Fruit fly (Drosophila melanogaster) whole organism, embryonic: Measurements from ENCODE around the gene CG9837.
A peak's percentile ranks its signal among the peaks of the same experiment; 100 is the strongest.

Experiments
- ATbp ChIP-seq: fragments of 200-800 bp; sonication (Bioruptor generic); optimal IDR thresholded peaks from 2 replicates; lab custom pipeline; 2017; ENCODE audit warnings: missing biosample characterization, mild to moderate bottlenecking, missing genetic modification characterization, missing genetic modification reagents
- Aef1 ChIP-seq: fragments of 200-800 bp; sonication (Bioruptor generic); IDR thresholded peaks from 3 replicates; pipeline ENCODE4 v1.3.6; 2022; ENCODE audit warnings: missing biosample characterization, missing genetic modification characterization
- B-H1 ChIP-seq: fragments of 200-800 bp; sonication (Bioruptor generic); IDR thresholded peaks from 3 replicates; pipeline ENCODE4 v1.3.6; 2022; ENCODE audit warnings: missing biosample characterization, missing genetic modification characterization
- B-H2 ChIP-seq: fragments of 200-800 bp; sonication (Bioruptor generic); optimal IDR thresholded peaks from 2 replicates; lab custom pipeline; 2018; ENCODE audit warnings: missing biosample characterization, mild to moderate bottlenecking, missing genetic modification characterization
- CG10431 ChIP-seq: fragments of 200-800 bp; sonication (Bioruptor generic); optimal IDR thresholded peaks from 3 replicates; lab custom pipeline; 2018; ENCODE audit warnings: missing biosample characterization, mild to moderate bottlenecking, missing genetic modification characterization
- CG10959 ChIP-seq: fragments of 200-800 bp; sonication (Bioruptor generic); IDR thresholded peaks from 2 replicates; pipeline ENCODE4 v1.3.6; 2022; ENCODE audit warnings: missing biosample characterization, missing genetic modification characterization
- CG12299 ChIP-seq: fragments of 200-800 bp; sonication (Bioruptor generic); optimal IDR thresholded peaks from 2 replicates; lab custom pipeline; 2018; ENCODE audit warnings: missing biosample characterization, mild to moderate bottlenecking, missing genetic modification characterization
- CG2875 ChIP-seq: fragments of 200-800 bp; sonication (Bioruptor generic); optimal IDR thresholded peaks from 2 replicates; lab custom pipeline; 2017; ENCODE audit warnings: missing biosample characterization, mild to moderate bottlenecking, missing genetic modification characterization, missing genetic modification reagents
- CG30431 ChIP-seq: fragments of 200-800 bp; sonication (Bioruptor generic); optimal IDR thresholded peaks from 2 replicates; lab custom pipeline; 2017; ENCODE audit warnings: missing biosample characterization, missing genetic modification characterization
- CG31365 ChIP-seq: fragments of 200-800 bp; sonication (Bioruptor generic); optimal IDR thresholded peaks from 2 replicates; lab custom pipeline; 2018; ENCODE audit warnings: missing biosample characterization, mild to moderate bottlenecking, missing genetic modification characterization
- CG34224 ChIP-seq: fragments of 200-800 bp; sonication (Bioruptor generic); IDR thresholded peaks from 3 replicates; pipeline ENCODE4 v1.3.6; 2022; ENCODE audit warnings: missing biosample characterization, missing genetic modification characterization; ENCODE audit not compliant: partially characterized antibody
- CG3995 ChIP-seq: fragments of 200-800 bp; sonication (Bioruptor generic); optimal IDR thresholded peaks from 3 replicates; lab custom pipeline; 2016; ENCODE audit warnings: missing biosample characterization, missing genetic modification characterization
- CG6689 ChIP-seq: fragments of 200-800 bp; sonication (Bioruptor generic); IDR thresholded peaks from 2 replicates; pipeline ENCODE4 v1.3.6; 2022; ENCODE audit warnings: missing biosample characterization, missing genetic modification characterization
- CG6813 ChIP-seq: fragments of 200-800 bp; sonication (Bioruptor generic); optimal IDR thresholded peaks from 2 replicates; lab custom pipeline; 2017; ENCODE audit warnings: missing biosample characterization, missing genetic modification characterization, mild to moderate bottlenecking, moderate library complexity, missing genetic modification reagents
- CG8765 ChIP-seq: fragments of 200-800 bp; sonication (Bioruptor generic); IDR thresholded peaks from 2 replicates; pipeline ENCODE4 v1.3.6; 2022; ENCODE audit warnings: missing biosample characterization, missing genetic modification characterization
- CG8944 ChIP-seq: fragments of 200-800 bp; sonication (Bioruptor generic); optimal IDR thresholded peaks from 3 replicates; lab custom pipeline; 2016; ENCODE audit warnings: missing biosample characterization, missing genetic modification characterization
- CG9817 ChIP-seq: fragments of 200-800 bp; sonication (Bioruptor generic); optimal IDR thresholded peaks from 2 replicates; lab custom pipeline; 2018; ENCODE audit warnings: missing biosample characterization, mild to moderate bottlenecking, missing genetic modification characterization, moderate library complexity
- CrebB ChIP-seq: fragments of 200-800 bp; sonication (Bioruptor generic); optimal IDR thresholded peaks from 3 replicates; lab custom pipeline; 2018; ENCODE audit warnings: missing biosample characterization, mild to moderate bottlenecking, missing genetic modification characterization
- D ChIP-seq, 2 experiments: fragments of 200-800 bp in 1 of 2; fragments of >200 bp in 1 of 2; sonication (Bioruptor generic) in 1 of 2; optimal IDR thresholded peaks; 2 replicates in 1 of 2; 3 replicates in 1 of 2; lab custom pipeline; 2017; ENCODE audit warnings: mild to moderate bottlenecking in 1 of 2, missing biosample characterization in 1 of 2, missing genetic modification characterization in 1 of 2, missing genetic modification reagents in 1 of 2
- Gsc ChIP-seq: fragments of 200-800 bp; sonication (Bioruptor generic); IDR thresholded peaks from 2 replicates; pipeline ENCODE4 v1.3.6; 2022; ENCODE audit warnings: missing biosample characterization, missing genetic modification characterization
- H2.0 ChIP-seq: fragments of 200-800 bp; sonication (Bioruptor generic); IDR thresholded peaks from 2 replicates; pipeline ENCODE4 v1.3.6; 2022; ENCODE audit warnings: missing biosample characterization, missing genetic modification characterization
- Hr3 ChIP-seq: fragments of 200-800 bp; sonication (Bioruptor generic); optimal IDR thresholded peaks from 3 replicates; lab custom pipeline; 2016; ENCODE audit warnings: missing biosample characterization, missing genetic modification characterization
- Ravus ChIP-seq: fragments of 200-800 bp; sonication (Bioruptor generic); IDR thresholded peaks from 2 replicates; pipeline ENCODE4 v1.3.6; 2022; ENCODE audit warnings: missing biosample characterization, missing genetic modification characterization
- Rfx ChIP-seq: fragments of 200-800 bp; sonication (Bioruptor generic); IDR thresholded peaks from 2 replicates; pipeline ENCODE4 v1.3.6; 2022; ENCODE audit warnings: missing biosample characterization, missing genetic modification characterization
- Ssrp ChIP-seq: fragments of 200-800 bp; sonication (Bioruptor generic); optimal IDR thresholded peaks from 2 replicates; lab custom pipeline; 2018; ENCODE audit warnings: missing biosample characterization, mild to moderate bottlenecking, missing genetic modification characterization, moderate library complexity
- ab ChIP-seq: fragments of 200-800 bp; sonication (Bioruptor generic); optimal IDR thresholded peaks from 2 replicates; lab custom pipeline; 2016; ENCODE audit warnings: missing biosample characterization, missing genetic modification characterization
- az2 ChIP-seq: fragments of 200-800 bp; sonication (Bioruptor generic); optimal IDR thresholded peaks from 3 replicates; lab custom pipeline; 2016; ENCODE audit warnings: missing biosample characterization, missing genetic modification characterization
- bbx ChIP-seq: fragments of 200-800 bp; sonication (Bioruptor generic); IDR thresholded peaks from 2 replicates; pipeline ENCODE4 v1.3.6; 2022; ENCODE audit warnings: missing biosample characterization, missing genetic modification characterization; ENCODE audit not compliant: partially characterized antibody
- caup ChIP-seq: fragments of 200-800 bp; sonication (Bioruptor generic); optimal IDR thresholded peaks from 3 replicates; lab custom pipeline; 2017; ENCODE audit warnings: missing biosample characterization, mild to moderate bottlenecking, missing genetic modification characterization, moderate library complexity; ENCODE audit not compliant: severe bottlenecking
- chinmo ChIP-seq: fragments of 200-800 bp; sonication (Bioruptor generic); IDR thresholded peaks from 4 replicates; pipeline ENCODE4 v1.3.6; 2022; ENCODE audit warnings: missing biosample characterization, missing genetic modification characterization; ENCODE audit not compliant: partially characterized antibody
- chn ChIP-seq: fragments of 200-800 bp; sonication (Bioruptor generic); optimal IDR thresholded peaks from 2 replicates; lab custom pipeline; 2016; ENCODE audit warnings: missing biosample characterization, missing genetic modification characterization
- ci ChIP-seq: fragments of 200-800 bp; sonication (Bioruptor generic); IDR thresholded peaks from 3 replicates; pipeline ENCODE4 v1.3.6; 2022; ENCODE audit warnings: missing biosample characterization, missing genetic modification characterization
- cwo ChIP-seq: fragments of 200-800 bp; sonication (Bioruptor generic); optimal IDR thresholded peaks from 3 replicates; lab custom pipeline; 2017; ENCODE audit warnings: missing biosample characterization, missing genetic modification characterization, mild to moderate bottlenecking, moderate library complexity, missing genetic modification reagents
- ems ChIP-seq: fragments of 200-800 bp; sonication (Bioruptor generic); optimal IDR thresholded peaks from 3 replicates; lab custom pipeline; 2016; ENCODE audit warnings: missing biosample characterization, missing genetic modification characterization
- eve ChIP-seq, 2 experiments: fragments of >200 bp; optimal IDR thresholded peaks; 2 replicates each; lab custom pipeline; 2017; ENCODE audit warnings: missing biosample characterization in 2 of 2, missing genetic modification characterization in 2 of 2
- eyg ChIP-seq: fragments of 200-800 bp; sonication (Bioruptor generic); optimal IDR thresholded peaks from 3 replicates; lab custom pipeline; 2016; ENCODE audit warnings: missing biosample characterization, missing genetic modification characterization
- grn ChIP-seq: fragments of 200-800 bp; sonication (Bioruptor generic); optimal IDR thresholded peaks from 3 replicates; lab custom pipeline; 2017; ENCODE audit warnings: missing biosample characterization, missing genetic modification characterization
- gt ChIP-seq: fragments of 200-800 bp; sonication (Bioruptor generic); IDR thresholded peaks from 2 replicates; pipeline ENCODE4 v1.3.6; 2022; ENCODE audit warnings: missing biosample characterization, missing genetic modification characterization
- hb ChIP-seq: fragments of 200-800 bp; sonication (Bioruptor generic); IDR thresholded peaks from 3 replicates; pipeline ENCODE4 v1.3.6; 2022; ENCODE audit warnings: missing biosample characterization, missing genetic modification characterization; ENCODE audit not compliant: partially characterized antibody
- hth ChIP-seq: fragments of >200 bp; optimal IDR thresholded peaks from 2 replicates; lab custom pipeline; 2017; ENCODE audit warnings: inconsistent platforms
- ken ChIP-seq: fragments of 200-800 bp; sonication (Bioruptor generic); IDR thresholded peaks from 3 replicates; pipeline ENCODE4 v1.3.6; 2022; ENCODE audit warnings: missing biosample characterization, missing genetic modification characterization
- kni ChIP-seq: fragments of 200-800 bp; sonication (Bioruptor generic); optimal IDR thresholded peaks from 3 replicates; lab custom pipeline; 2017; ENCODE audit warnings: mild to moderate bottlenecking, missing biosample characterization, missing genetic modification reagents, missing genetic modification characterization
- mirr ChIP-seq: fragments of 200-800 bp; sonication (Bioruptor generic); optimal IDR thresholded peaks from 3 replicates; lab custom pipeline; 2018; ENCODE audit warnings: missing biosample characterization, mild to moderate bottlenecking, missing genetic modification characterization
- nau ChIP-seq: fragments of 200-800 bp; sonication (Bioruptor generic); optimal IDR thresholded peaks from 3 replicates; lab custom pipeline; 2017; ENCODE audit warnings: missing biosample characterization, mild to moderate bottlenecking, missing genetic modification characterization, missing genetic modification reagents
- onecut ChIP-seq: fragments of 200-800 bp; sonication (Bioruptor generic); IDR thresholded peaks from 2 replicates; pipeline ENCODE4 v1.3.6; 2022; ENCODE audit warnings: missing biosample characterization, missing genetic modification characterization
- org-1 ChIP-seq: fragments of 200-800 bp; sonication (Bioruptor generic); optimal IDR thresholded peaks from 2 replicates; lab custom pipeline; 2017; ENCODE audit warnings: missing biosample characterization, missing genetic modification characterization
- rib ChIP-seq: fragments of 200-800 bp; sonication (Bioruptor generic); IDR thresholded peaks from 2 replicates; pipeline ENCODE4 v1.3.6; 2022; ENCODE audit warnings: missing biosample characterization, missing genetic modification characterization
- ro ChIP-seq: fragments of 200-800 bp; sonication (Bioruptor generic); IDR thresholded peaks from 2 replicates; pipeline ENCODE4 v1.3.6; 2022; ENCODE audit warnings: missing biosample characterization, missing genetic modification characterization
- sisA ChIP-seq: fragments of 200-800 bp; sonication (Bioruptor generic); IDR thresholded peaks from 2 replicates; pipeline ENCODE4 v1.3.6; 2022; ENCODE audit warnings: missing biosample characterization, missing genetic modification characterization
- wdn ChIP-seq: fragments of 200-800 bp; sonication (Bioruptor generic); IDR thresholded peaks from 2 replicates; pipeline ENCODE4 v1.3.6; 2022; ENCODE audit warnings: missing biosample characterization, missing genetic modification characterization

CG9837 gene

dm6 chr3R:8811323-8811936, 1.9 kb downstream of the CG9837 start (continued):
- TF ChIP-seq Hr3 (peak; percentile 99), CG6689 (GFP tag; lab: Robert Waterston, UW) (peak; percentile 98), Ravus (peak; percentile 98), CG6813 (GFP tag; lab: Kevin White, UChicago) (peak; percentile 98), Gsc (GFP tag; lab: Robert Waterston, UW) (no peak), grn (peak; percentile 86), Aef1 (peak; percentile 99), onecut (GFP tag; lab: Robert Waterston, UW) (peak; percentile 96), bbx (GFP tag; lab: Robert Waterston, UW) (0 out of 2 replicates have a peak, but pooled peaks have one; percentile 42), B-H2 (GFP tag; lab: Kevin White, UChicago) (peak; percentile 96), CG30431 (GFP tag; lab: Kevin White, UChicago) (peak; percentile 97), rib (GFP tag; lab: Robert Waterston, UW) (peak; percentile 99), caup (GFP tag; lab: Kevin White, UChicago) (peak; percentile 99), ken (GFP tag; lab: Robert Waterston, UW) (peak; percentile 98), org-1 (GFP tag; lab: Kevin White, UChicago) (peak; percentile 98), CG10431 (GFP tag; lab: Kevin White, UChicago) (peak; percentile 86), CG3995 (GFP tag; lab: Kevin White, UChicago) (peak; percentile 88), CG8944 (peak; percentile 98), CG31365 (tag; lab: Kevin White, UChicago) (peak; percentile 93), ro (GFP tag; lab: Robert Waterston, UW) (peak; percentile 95), Ssrp (peak; percentile 99), chinmo (GFP tag; lab: Robert Waterston, UW) (peak; percentile 96), CG34224 (GFP tag; lab: Robert Waterston, UW) (no peak; the same call in 2 of the 3 replicates), CG2875 (GFP tag; lab: Kevin White, UChicago) (peak; percentile 98), cwo (GFP tag; lab: Kevin White, UChicago) (peak; percentile 98), Rfx (GFP tag; lab: Robert Waterston, UW) (peak; percentile 99), hth (lab: Kevin White, UChicago) (no peak), ci (GFP tag; lab: Robert Waterston, UW) (peak; percentile 99), CG8765 (GFP tag; lab: Robert Waterston, UW) (peak; percentile 95), CrebB (tag; lab: Kevin White, UChicago) (peak; percentile 99), D (optimal IDR thresholded peaks at IDR 0.05; lab: Kevin White, UChicago) (no peak), D (GFP tag; optimal IDR thresholded peaks at IDR 0.05; lab: Kevin White, UChicago) (peak; percentile 98), kni (GFP tag; lab: Kevin White, UChicago) (peak; percentile 94), ATbp (GFP tag; lab: Kevin White, UChicago) (peak; percentile 98), sisA (GFP tag; lab: Robert Waterston, UW) (peak; percentile 99), nau (peak; percentile 99), ems (GFP tag; lab: Kevin White, UChicago) (peak; percentile 99), B-H1 (GFP tag; lab: Robert Waterston, UW) (peak; percentile 98), eve (GFP tag; optimal IDR thresholded peaks at IDR 0.05; lab: Kevin White, UChicago) (peak in 1 of 2 experiments; percentile 99), chn (GFP tag; lab: Kevin White, UChicago) (peak; percentile 99), CG9817 (tag; lab: Kevin White, UChicago) (peak; percentile 99), mirr (peak; percentile 98), H2.0 (peak; percentile 99), CG10959 (GFP tag; lab: Robert Waterston, UW) (peak; percentile 96), hb (GFP tag; lab: Robert Waterston, UW) (no peak), az2 (GFP tag; lab: Kevin White, UChicago) (peak; percentile 99), wdn (GFP tag; lab: Robert Waterston, UW) (peak; percentile 99), gt (GFP tag; lab: Robert Waterston, UW) (peak; percentile 91), CG12299 (tag; lab: Kevin White, UChicago) (peak; percentile 98), eyg (GFP tag; lab: Kevin White, UChicago) (peak; percentile 98), ab (GFP tag; lab: Kevin White, UChicago) (peak; percentile 97)
